Worm (Caenorhabditis elegans) whole organism, mixed stage, embryonic: ENCODE results near the gene math-14.

ENCODE experiments used
- M03D4.4 ChIP-seq: sonication (generic microtip); optimal IDR thresholded peaks from 2 replicates; lab custom pipeline; 2017; ENCODE audit warnings: mild to moderate bottlenecking, missing genetic modification characterization, missing compliant biosample characterization
- bed-3 ChIP-seq: fragments of 200-800 bp; sonication (Bioruptor generic); optimal IDR thresholded peaks from 3 replicates; lab custom pipeline; 2018; ENCODE audit warnings: mild to moderate bottlenecking, missing genetic modification characterization, moderate library complexity, missing compliant biosample characterization
- blmp-1 ChIP-seq: fragments of 150-350 bp; optimal IDR thresholded peaks from 2 replicates; lab custom pipeline; 2014; ENCODE audit warnings: missing biosample characterization, missing genetic modification characterization
- ceh-39 ChIP-seq: fragments of 150-350 bp; optimal IDR thresholded peaks from 2 replicates; lab custom pipeline; 2014; ENCODE audit warnings: missing biosample characterization, missing genetic modification characterization
- ceh-43 ChIP-seq: fragments of 200-800 bp; sonication (Bioruptor generic); optimal IDR thresholded peaks from 2 replicates; lab custom pipeline; 2018; ENCODE audit warnings: mild to moderate bottlenecking, missing genetic modification characterization, moderate library complexity, missing compliant biosample characterization
- ces-1 ChIP-seq: fragments of 150-350 bp; optimal IDR thresholded peaks from 2 replicates; lab custom pipeline; 2014; ENCODE audit warnings: missing biosample characterization, missing genetic modification reagents, missing genetic modification characterization
- drap-1 ChIP-seq: fragments of 200-800 bp; sonication (Bioruptor generic); optimal IDR thresholded peaks from 3 replicates; lab custom pipeline; 2018; ENCODE audit warnings: mild to moderate bottlenecking, missing genetic modification characterization, missing compliant biosample characterization
- elt-1 ChIP-seq: sonication (generic microtip); optimal IDR thresholded peaks from 2 replicates; lab custom pipeline; 2017; ENCODE audit warnings: missing genetic modification characterization, mild to moderate bottlenecking, missing compliant biosample characterization, antibody characterized with exemption, moderate library complexity, borderline replicate concordance; ENCODE audit not compliant: insufficient read depth
- elt-3 ChIP-seq: fragments of 150-350 bp; optimal IDR thresholded peaks from 2 replicates; lab custom pipeline; 2014; ENCODE audit warnings: missing biosample characterization, missing genetic modification characterization
- flh-1 ChIP-seq: fragments of 200-800 bp; sonication (Bioruptor generic); optimal IDR thresholded peaks from 2 replicates; lab custom pipeline; 2018; ENCODE audit warnings: mild to moderate bottlenecking, missing genetic modification characterization, moderate library complexity, missing compliant biosample characterization
- ham-2 ChIP-seq: fragments of 200-800 bp; sonication (Bioruptor generic); optimal IDR thresholded peaks from 2 replicates; lab custom pipeline; 2018; ENCODE audit warnings: mild to moderate bottlenecking, missing genetic modification characterization, missing compliant biosample characterization
- lin-13 ChIP-seq: fragments of 150-350 bp; optimal IDR thresholded peaks from 2 replicates; lab custom pipeline; 2014; ENCODE audit warnings: missing biosample characterization, missing genetic modification characterization
- lsy-2 ChIP-seq: fragments of 150-350 bp; optimal IDR thresholded peaks from 2 replicates; lab custom pipeline; 2014; ENCODE audit warnings: missing biosample characterization, missing genetic modification characterization
- mab-5 ChIP-seq: fragments of 150-350 bp; optimal IDR thresholded peaks from 2 replicates; lab custom pipeline; 2014; ENCODE audit warnings: missing biosample characterization, missing genetic modification characterization
- mep-1 ChIP-seq: fragments of 150-350 bp; optimal IDR thresholded peaks from 2 replicates; lab custom pipeline; 2017; ENCODE audit warnings: missing biosample characterization, missing genetic modification reagents, missing genetic modification characterization, inconsistent platforms
- mls-2 ChIP-seq: sonication (generic microtip); optimal IDR thresholded peaks from 2 replicates; lab custom pipeline; 2016; ENCODE audit warnings: mild to moderate bottlenecking, missing genetic modification characterization, moderate library complexity, missing compliant biosample characterization
- nhr-12 ChIP-seq: fragments of 150-350 bp; optimal IDR thresholded peaks from 2 replicates; lab custom pipeline; 2014; ENCODE audit warnings: missing biosample characterization, missing genetic modification characterization
- nhr-2 ChIP-seq: fragments of 150-350 bp; optimal IDR thresholded peaks from 2 replicates; lab custom pipeline; 2014; ENCODE audit warnings: missing biosample characterization, missing genetic modification characterization
- nhr-76 ChIP-seq: sonication (generic microtip); optimal IDR thresholded peaks from 2 replicates; lab custom pipeline; 2017; ENCODE audit warnings: missing biosample characterization, missing genetic modification characterization
- pha-4 ChIP-seq: fragments of 150-350 bp; optimal IDR thresholded peaks from 2 replicates; lab custom pipeline; 2018; ENCODE audit warnings: missing biosample characterization, missing genetic modification reagents, missing genetic modification characterization
- sem-2 ChIP-seq: fragments of 200-800 bp; sonication (Bioruptor generic); optimal IDR thresholded peaks from 2 replicates; lab custom pipeline; 2018; ENCODE audit warnings: mild to moderate bottlenecking, missing genetic modification characterization, missing compliant biosample characterization
- snpc-4 ChIP-seq: fragments of 150-350 bp; optimal IDR thresholded peaks from 2 replicates; lab custom pipeline; 2014; ENCODE audit warnings: missing biosample characterization, missing genetic modification characterization
- sptf-1 ChIP-seq: sonication (generic microtip); optimal IDR thresholded peaks from 2 replicates; lab custom pipeline; 2017; ENCODE audit warnings: mild to moderate bottlenecking, missing genetic modification characterization, moderate library complexity, missing compliant biosample characterization
- tbx-8 ChIP-seq: fragments of 200-800 bp; sonication (Bioruptor generic); optimal IDR thresholded peaks from 2 replicates; lab custom pipeline; 2018; ENCODE audit warnings: mild to moderate bottlenecking, missing genetic modification characterization, moderate library complexity, missing compliant biosample characterization
- unc-120 ChIP-seq: sonication (generic microtip); optimal IDR thresholded peaks from 2 replicates; lab custom pipeline; 2017; ENCODE audit warnings: missing genetic modification characterization, missing compliant biosample characterization; ENCODE audit not compliant: poor library complexity, severe bottlenecking
- unc-39 ChIP-seq: fragments of 150-350 bp; optimal IDR thresholded peaks from 2 replicates; lab custom pipeline; 2014; ENCODE audit warnings: missing biosample characterization, missing genetic modification characterization
- unc-62 ChIP-seq: fragments of 150-350 bp; optimal IDR thresholded peaks from 2 replicates; lab custom pipeline; 2014; ENCODE audit warnings: missing biosample characterization, missing genetic modification reagents, missing genetic modification characterization
- zip-8 ChIP-seq: fragments of 150-350 bp; optimal IDR thresholded peaks from 2 replicates; lab custom pipeline; 2014; ENCODE audit warnings: missing biosample characterization, missing genetic modification characterization
- ztf-11 ChIP-seq: fragments of 150-350 bp; optimal IDR thresholded peaks from 2 replicates; lab custom pipeline; 2014; ENCODE audit warnings: missing biosample characterization, missing genetic modification characterization

math-14 gene

DNA sequence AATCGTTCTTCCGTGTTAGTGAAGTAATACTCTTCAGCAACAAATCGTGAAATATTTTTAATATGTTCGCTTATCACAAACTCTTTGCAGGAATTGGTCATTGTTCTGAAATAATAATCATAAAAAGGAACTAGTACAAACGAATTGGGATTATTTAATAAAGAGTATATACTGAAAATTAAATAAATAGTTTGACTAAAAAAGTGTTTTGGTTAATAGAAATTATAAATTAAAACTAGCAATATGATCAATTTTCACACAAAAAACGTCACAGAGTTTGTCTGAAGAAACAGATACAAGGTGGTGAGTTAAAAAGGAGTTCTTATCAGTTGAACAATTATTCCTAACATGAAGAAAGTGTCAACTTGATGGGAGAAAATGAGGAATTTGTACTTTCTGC, 13.5 kb downstream of the math-14 start, which contains the start of gene math-5:
math-5 (minus strand) TSS at position 101 of the 400 bp plus-strand sequence.
- TF ChIP-seq ztf-11 (tag; lab: Kevin White, UChicago), result no peak
- no peak for TF ChIP-seq blmp-1
- TF ChIP-seq nhr-76 (tag; lab: Kevin White, UChicago), result no peak
- no peak for TF ChIP-seq unc-39 (tag; lab: Kevin White, UChicago)
- TF ChIP-seq lsy-2, result no peak
- TF ChIP-seq, all 35 proteins: peak for 0

ce11 chrII:1884635-1885034, 15.4 kb downstream of the math-14 start, which contains the start of gene math-6:
Gene math-6, minus strand, starts transcription at chrII:1884735.
- TF ChIP-seq unc-62 (GFP tag; lab: Kevin White, UChicago) (no peak), nhr-76 (tag; lab: Kevin White, UChicago) (no peak), M03D4.4 (tag; lab: Kevin White, UChicago) (no peak), elt-3 (no peak), ham-2 (GFP tag; lab: Kevin White, UChicago) (no peak), mab-5 (tag; lab: Kevin White, UChicago) (no peak), flh-1 (GFP tag; lab: Kevin White, UChicago) (no peak), sem-2 (GFP tag; lab: Kevin White, UChicago) (no peak), pha-4 (tag; lab: Kevin White, UChicago) (no peak)

DNA sequence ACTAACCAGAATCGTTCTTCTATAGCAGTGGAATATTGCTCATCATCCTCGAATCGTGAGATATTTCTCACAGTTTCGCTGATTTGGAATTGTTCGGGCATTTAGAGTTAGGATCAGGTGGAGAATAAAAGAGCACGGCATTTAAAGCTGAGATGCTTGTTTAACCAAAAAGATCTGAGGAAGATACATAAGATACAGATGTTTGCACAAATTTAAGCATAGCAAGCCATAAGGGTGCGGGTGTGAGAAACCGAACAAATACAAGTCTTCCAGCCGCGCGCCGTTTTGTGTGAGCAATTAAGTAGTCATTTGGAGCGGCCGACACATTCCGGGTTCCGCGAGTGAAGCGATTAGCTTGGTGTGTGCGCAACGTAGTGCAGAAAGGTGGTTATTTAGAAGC, 17.2 kb downstream of the math-14 start, which contains the start of gene math-7:
math-7 (minus strand) TSS at position 101 of the 400 bp plus-strand sequence.
- TF ChIP-seq snpc-4 (no peak), zip-8 (tag; lab: Kevin White, UChicago) (no peak), nhr-12 (tag; lab: Kevin White, UChicago) (no peak), ces-1 (GFP tag; lab: Kevin White, UChicago) (no peak), ztf-11 (tag; lab: Kevin White, UChicago) (no peak), sptf-1 (no peak), bed-3 (GFP tag; lab: Kevin White, UChicago) (no peak), drap-1 (GFP tag; lab: Kevin White, UChicago) (no peak), ceh-39 (tag; lab: Kevin White, UChicago) (no peak), nhr-2 (tag; lab: Kevin White, UChicago) (no peak)

DNA sequence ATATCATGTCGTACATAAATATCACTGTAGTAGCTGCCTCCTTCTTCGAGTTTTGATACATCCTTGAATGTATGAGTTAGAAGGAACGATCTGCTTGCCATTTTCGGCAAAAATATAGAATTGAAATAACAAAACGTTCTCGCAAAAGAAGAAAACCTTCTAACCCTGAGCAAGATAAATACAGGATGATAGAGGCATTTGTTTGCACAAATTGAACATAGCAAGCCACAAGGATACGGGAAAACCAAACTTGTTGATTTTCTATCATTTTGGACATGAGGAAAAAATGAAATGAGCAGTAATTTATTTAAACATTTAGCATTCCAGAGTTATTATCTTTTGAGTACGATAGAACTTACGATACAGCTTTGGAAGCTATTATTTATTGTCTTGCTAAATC, 19.9 kb downstream of the math-14 start, which contains the start of gene math-8:
math-8 (minus strand) TSS at position 101 of the 400 bp plus-strand sequence.
- no peak for TF ChIP-seq sem-2 (GFP tag; lab: Kevin White, UChicago)
- no peak for TF ChIP-seq ceh-39 (tag; lab: Kevin White, UChicago)
- TF ChIP-seq bed-3 (GFP tag; lab: Kevin White, UChicago), result no peak
- TF ChIP-seq lsy-2, result no peak
- no peak for TF ChIP-seq unc-39 (tag; lab: Kevin White, UChicago)
- no peak for TF ChIP-seq pha-4 (tag; lab: Kevin White, UChicago)
- no peak for TF ChIP-seq flh-1 (GFP tag; lab: Kevin White, UChicago)
- no peak for TF ChIP-seq ces-1 (GFP tag; lab: Kevin White, UChicago)
- no peak for TF ChIP-seq elt-1
- TF ChIP-seq tbx-8, result no peak
- no peak for TF ChIP-seq mab-5 (tag; lab: Kevin White, UChicago)
- no peak for TF ChIP-seq unc-120 (tag; lab: Kevin White, UChicago)
- TF ChIP-seq mls-2 (tag; lab: Kevin White, UChicago), result no peak
- no peak for TF ChIP-seq mep-1 (tag; lab: Kevin White, UChicago)
- TF ChIP-seq lin-13, result no peak
- no peak for TF ChIP-seq nhr-2 (tag; lab: Kevin White, UChicago)
- no peak for TF ChIP-seq unc-62 (GFP tag; lab: Kevin White, UChicago)
- no peak for TF ChIP-seq ceh-43
- no peak for TF ChIP-seq nhr-12 (tag; lab: Kevin White, UChicago)

ce11 chrII:1890682-1891081, 21.5 kb downstream of the math-14 start, which contains the start of gene math-9:
Gene math-9, minus strand, starts transcription at chrII:1890782.
- TF ChIP-seq unc-62 (GFP tag; lab: Kevin White, UChicago) (no peak), unc-39 (tag; lab: Kevin White, UChicago) (no peak), ham-2 (GFP tag; lab: Kevin White, UChicago) (no peak), lsy-2 (no peak), lin-13 (no peak), pha-4 (tag; lab: Kevin White, UChicago) (no peak), mls-2 (tag; lab: Kevin White, UChicago) (no peak), snpc-4 (no peak), blmp-1 (no peak), sptf-1 (no peak)
- TF ChIP-seq, all 35 proteins: peak for 0
